Worm (Caenorhabditis elegans) whole organism, L4 larva: ENCODE measurements around the gene abf-5.

Experiments used
- D1046.2 ChIP-seq: fragments of 200-800 bp; sonication (Bioruptor generic); IDR thresholded peaks from 2 replicates; pipeline ENCODE4 v1.3.6; 2022; ENCODE audit warnings: missing genetic modification characterization, missing compliant biosample characterization
- F37D6.2 ChIP-seq: sonication (generic microtip); optimal IDR thresholded peaks from 2 replicates; lab custom pipeline; 2016; ENCODE audit warnings: mild to moderate bottlenecking, missing genetic modification characterization, missing compliant biosample characterization
- F49E8.2 ChIP-seq: sonication (generic microtip); optimal IDR thresholded peaks from 2 replicates; lab custom pipeline; 2016; ENCODE audit warnings: missing compliant biosample characterization, mild to moderate bottlenecking, missing genetic modification characterization, borderline replicate concordance
- Y105C5A.15 ChIP-seq: fragments of 200-800 bp; sonication (Bioruptor generic); IDR thresholded peaks from 2 replicates; pipeline ENCODE4 v1.3.6; 2022; ENCODE audit warnings: missing genetic modification characterization, missing compliant biosample characterization
- Y48G9A.11 ChIP-seq: fragments of 200-800 bp; sonication (Bioruptor generic); IDR thresholded peaks from 2 replicates; pipeline ENCODE4 v1.3.6; 2022; ENCODE audit warnings: missing genetic modification reagents, missing genetic modification characterization, missing compliant biosample characterization
- Y5F2A.4 ChIP-seq: fragments of 200-800 bp; sonication (Bioruptor generic); optimal IDR thresholded peaks from 2 replicates; lab custom pipeline; 2018; ENCODE audit warnings: mild to moderate bottlenecking, missing genetic modification characterization, missing compliant biosample characterization
- Y75B8A.6 ChIP-seq: fragments of 200-800 bp; sonication (Bioruptor generic); IDR thresholded peaks from 2 replicates; pipeline ENCODE4 v1.3.6; 2022; ENCODE audit warnings: missing genetic modification reagents, missing genetic modification characterization, missing compliant biosample characterization
- ZK546.5 ChIP-seq, 2 experiments: sonication (generic microtip); optimal IDR thresholded peaks; 2 replicates each; lab custom pipeline; 2017; ENCODE audit warnings: missing biosample characterization in 2 of 2, missing genetic modification characterization in 2 of 2
- aly-2 ChIP-seq: sonication (generic microtip); optimal IDR thresholded peaks from 2 replicates; lab custom pipeline; 2018; ENCODE audit warnings: missing biosample characterization, missing genetic modification characterization
- ceh-20 ChIP-seq: fragments of 200-800 bp; sonication (Bioruptor generic); IDR thresholded peaks from 2 replicates; pipeline ENCODE4 v1.3.6; 2022; ENCODE audit warnings: missing genetic modification reagents, missing genetic modification characterization, missing compliant biosample characterization
- ceh-32 ChIP-seq: sonication (generic microtip); optimal IDR thresholded peaks from 2 replicates; lab custom pipeline; 2016; ENCODE audit warnings: mild to moderate bottlenecking, missing genetic modification characterization, missing compliant biosample characterization; ENCODE audit not compliant: poor library complexity
- ceh-62 ChIP-seq: sonication (generic microtip); optimal IDR thresholded peaks from 2 replicates; lab custom pipeline; 2017; ENCODE audit warnings: missing biosample characterization, missing genetic modification characterization
- ces-1 ChIP-seq: fragments of 150-350 bp; sonication (generic microtip); optimal IDR thresholded peaks from 4 replicates; lab custom pipeline; 2014; ENCODE audit warnings: missing biosample characterization, missing genetic modification reagents, missing genetic modification characterization
- cey-2 ChIP-seq: sonication (generic microtip); optimal IDR thresholded peaks from 3 replicates; lab custom pipeline; 2017; ENCODE audit warnings: missing genetic modification characterization, mild to moderate bottlenecking, missing compliant biosample characterization, antibody characterized with exemption, borderline replicate concordance; ENCODE audit not compliant: insufficient read depth
- daf-12 ChIP-seq: fragments of 150-350 bp; optimal IDR thresholded peaks from 2 replicates; lab custom pipeline; 2014; ENCODE audit warnings: missing biosample characterization, missing genetic modification reagents, missing genetic modification characterization
- daf-16 ChIP-seq, 3 experiments: sonication (generic microtip); optimal IDR thresholded peaks; 2 replicates each; lab custom pipeline; 2016 to 2017; ENCODE audit warnings: missing genetic modification characterization in 3 of 3, missing genetic modification reagents in 3 of 3, mild to moderate bottlenecking in 2 of 3, missing compliant biosample characterization in 2 of 3, missing biosample characterization in 1 of 3, moderate library complexity in 1 of 3
- daf-19 ChIP-seq: fragments of 200-800 bp; sonication (Bioruptor generic); conservative IDR thresholded peaks from 2 replicates; pipeline ENCODE4 v1.3.6; 2022; ENCODE audit warnings: missing genetic modification characterization, missing compliant biosample characterization
- dmd-6 ChIP-seq: fragments of 200-800 bp; sonication (Bioruptor generic); IDR thresholded peaks from 2 replicates; pipeline ENCODE4 v1.3.6; 2022; ENCODE audit warnings: missing genetic modification reagents, missing genetic modification characterization, missing compliant biosample characterization
- egl-43 ChIP-seq: fragments of 200-800 bp; sonication (Bioruptor generic); IDR thresholded peaks from 2 replicates; pipeline ENCODE4 v1.3.6; 2022; ENCODE audit warnings: missing genetic modification reagents, missing genetic modification characterization, missing compliant biosample characterization
- gei-8 ChIP-seq: fragments of 200-800 bp; sonication (Bioruptor generic); optimal IDR thresholded peaks from 2 replicates; lab custom pipeline; 2018; ENCODE audit warnings: mild to moderate bottlenecking, missing genetic modification characterization, missing compliant biosample characterization
- hif-1 ChIP-seq, 2 experiments: sonication (generic microtip); optimal IDR thresholded peaks; 2 replicates each; lab custom pipeline; 2016 to 2017; ENCODE audit warnings: missing compliant biosample characterization in 2 of 2, missing genetic modification characterization in 2 of 2, missing genetic modification reagents in 2 of 2, missing genotype in 2 of 2, mild to moderate bottlenecking in 1 of 2
- hlh-30 ChIP-seq: sonication (generic microtip); optimal IDR thresholded peaks from 2 replicates; lab custom pipeline; 2017; ENCODE audit warnings: antibody characterized with exemption, mild to moderate bottlenecking, missing genetic modification characterization, missing compliant biosample characterization; ENCODE audit not compliant: insufficient read depth
- hmg-1.1 ChIP-seq: fragments of 200-800 bp; sonication (Bioruptor generic); IDR thresholded peaks from 2 replicates; pipeline ENCODE4 v1.3.6; 2022; ENCODE audit warnings: missing genetic modification reagents, missing genetic modification characterization, missing compliant biosample characterization
- jun-1 ChIP-seq: fragments of 150-350 bp; optimal IDR thresholded peaks from 2 replicates; lab custom pipeline; 2014; ENCODE audit warnings: missing biosample characterization, missing genetic modification reagents, missing genetic modification characterization
- lin-13 ChIP-seq: fragments of 150-350 bp; optimal IDR thresholded peaks from 2 replicates; lab custom pipeline; 2014; ENCODE audit warnings: missing biosample characterization, missing genetic modification reagents, missing genetic modification characterization
- lir-3 ChIP-seq: sonication (generic microtip); optimal IDR thresholded peaks from 2 replicates; lab custom pipeline; 2016; ENCODE audit warnings: mild to moderate bottlenecking, missing genetic modification characterization, missing compliant biosample characterization
- madf-5 ChIP-seq, 2 experiments: fragments of 200-800 bp; sonication (Bioruptor generic); IDR thresholded peaks; 2 replicates each; pipeline ENCODE4 v1.3.6; 2022; ENCODE audit warnings: missing compliant biosample characterization in 2 of 2, missing genetic modification characterization in 2 of 2
- madf-9 ChIP-seq: fragments of 200-800 bp; sonication (Bioruptor generic); conservative IDR thresholded peaks from 2 replicates; pipeline ENCODE4 v1.3.6; 2022; ENCODE audit warnings: missing genetic modification reagents, missing genetic modification characterization, missing compliant biosample characterization
- mep-1 ChIP-seq: fragments of 150-350 bp; sonication (generic microtip); optimal IDR thresholded peaks from 3 replicates; lab custom pipeline; 2014; ENCODE audit warnings: missing biosample characterization, missing genetic modification characterization
- mes-2 ChIP-seq: sonication (generic microtip); optimal IDR thresholded peaks from 2 replicates; lab custom pipeline; 2016; ENCODE audit warnings: missing genotype, mild to moderate bottlenecking, missing genetic modification characterization, missing compliant biosample characterization; ENCODE audit not compliant: poor library complexity, severe bottlenecking
- nhr-10 ChIP-seq: fragments of 150-350 bp; optimal IDR thresholded peaks from 2 replicates; lab custom pipeline; 2014; ENCODE audit warnings: missing biosample characterization, missing genetic modification characterization
- nhr-102 ChIP-seq: sonication (generic microtip); optimal IDR thresholded peaks from 2 replicates; lab custom pipeline; 2016; ENCODE audit warnings: mild to moderate bottlenecking, missing genetic modification characterization, moderate library complexity, missing compliant biosample characterization
- nhr-11 ChIP-seq: fragments of 150-350 bp; optimal IDR thresholded peaks from 2 replicates; lab custom pipeline; 2014; ENCODE audit warnings: missing biosample characterization, missing genetic modification characterization
- nhr-25 ChIP-seq: sonication (generic microtip); optimal IDR thresholded peaks from 2 replicates; lab custom pipeline; 2017; ENCODE audit warnings: missing genetic modification characterization, mild to moderate bottlenecking, missing compliant biosample characterization, antibody characterized with exemption, moderate library complexity, borderline replicate concordance; ENCODE audit not compliant: insufficient read depth
- nhr-28 ChIP-seq: fragments of 150-350 bp; optimal IDR thresholded peaks from 2 replicates; lab custom pipeline; 2014; ENCODE audit warnings: missing biosample characterization, missing genetic modification characterization
- nhr-6 ChIP-seq: fragments of 150-350 bp; optimal IDR thresholded peaks from 2 replicates; lab custom pipeline; 2014; ENCODE audit warnings: missing biosample characterization, missing genetic modification characterization
- nhr-76 ChIP-seq: fragments of 150-350 bp; optimal IDR thresholded peaks from 2 replicates; lab custom pipeline; 2014; ENCODE audit warnings: missing biosample characterization, missing genetic modification characterization
- nhr-77 ChIP-seq: fragments of 150-350 bp; optimal IDR thresholded peaks from 2 replicates; lab custom pipeline; 2014; ENCODE audit warnings: missing biosample characterization, missing genetic modification characterization
- pqm-1 ChIP-seq: sonication (generic microtip); optimal IDR thresholded peaks from 2 replicates; lab custom pipeline; 2017; ENCODE audit warnings: missing biosample characterization, missing genetic modification characterization
- saeg-2 ChIP-seq: fragments of 200-800 bp; sonication (Bioruptor generic); IDR thresholded peaks from 2 replicates; pipeline ENCODE4 v1.3.6; 2022; ENCODE audit warnings: missing genetic modification reagents, missing genetic modification characterization, missing compliant biosample characterization
- sdz-12 ChIP-seq: fragments of 200-800 bp; sonication (Bioruptor generic); optimal IDR thresholded peaks from 2 replicates; lab custom pipeline; 2018; ENCODE audit warnings: mild to moderate bottlenecking, missing genetic modification characterization, missing compliant biosample characterization
- snpc-4 ChIP-seq: fragments of 150-350 bp; optimal IDR thresholded peaks from 2 replicates; lab custom pipeline; 2014; ENCODE audit warnings: missing biosample characterization, missing genetic modification characterization
- tra-1 ChIP-seq: fragments of 200-800 bp; sonication (Bioruptor generic); IDR thresholded peaks from 2 replicates; pipeline ENCODE4 v1.3.6; 2022; ENCODE audit warnings: missing genetic modification reagents, missing genetic modification characterization, missing compliant biosample characterization
- vab-7 ChIP-seq: fragments of 200-800 bp; sonication (Bioruptor generic); IDR thresholded peaks from 2 replicates; pipeline ENCODE4 v1.3.6; 2022; ENCODE audit warnings: missing genetic modification reagents, missing genetic modification characterization, missing compliant biosample characterization
- zag-1 ChIP-seq: fragments of 150-350 bp; optimal IDR thresholded peaks from 2 replicates; lab custom pipeline; 2014; ENCODE audit warnings: missing biosample characterization, missing genetic modification characterization
- zfp-2 ChIP-seq: sonication (generic microtip); optimal IDR thresholded peaks from 2 replicates; lab custom pipeline; 2016; ENCODE audit warnings: mild to moderate bottlenecking, missing genetic modification characterization, missing compliant biosample characterization
- zfp-3 ChIP-seq: fragments of 200-800 bp; sonication (Bioruptor generic); conservative IDR thresholded peaks from 2 replicates; pipeline ENCODE4 v1.3.6; 2022; ENCODE audit warnings: missing genetic modification reagents, missing genetic modification characterization, missing compliant biosample characterization
- zip-11 ChIP-seq: fragments of 200-800 bp; sonication (Bioruptor generic); IDR thresholded peaks from 2 replicates; pipeline ENCODE4 v1.3.6; 2022; ENCODE audit warnings: missing genetic modification characterization, missing compliant biosample characterization

Gene abf-5

DNA sequence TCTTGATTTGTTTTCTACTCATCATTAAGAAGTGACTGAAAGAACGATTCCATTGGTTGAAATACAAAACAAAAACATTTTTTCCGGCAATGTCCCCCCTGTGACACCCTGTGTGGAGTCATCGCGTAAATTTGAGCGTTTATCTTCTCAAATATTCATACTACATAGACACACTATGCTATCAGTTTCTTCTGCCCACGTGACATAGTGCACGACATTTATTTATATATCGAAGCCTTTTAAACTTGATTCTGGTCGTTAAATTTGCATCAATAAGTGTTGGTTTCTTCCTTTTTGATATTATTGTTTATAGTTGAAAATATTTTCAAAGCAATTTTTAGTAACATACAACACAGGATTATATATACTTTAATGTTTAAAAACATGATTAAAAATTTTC lies 33.6 kb upstream of the abf-5 start (continued):
- TF ChIP-seq zip-11 (no peak), aly-2 (no peak), nhr-76 (tag; lab: Kevin White, UChicago) (no peak), hlh-30 (tag; lab: Kevin White, UChicago) (peak; percentile 62), nhr-28 (tag; lab: Kevin White, UChicago) (peak; percentile 28), D1046.2 (GFP tag; lab: Robert Waterston, UW) (no peak), dmd-6 (GFP tag; lab: Robert Waterston, UW) (peak; percentile 32), saeg-2 (no peak)

DNA sequence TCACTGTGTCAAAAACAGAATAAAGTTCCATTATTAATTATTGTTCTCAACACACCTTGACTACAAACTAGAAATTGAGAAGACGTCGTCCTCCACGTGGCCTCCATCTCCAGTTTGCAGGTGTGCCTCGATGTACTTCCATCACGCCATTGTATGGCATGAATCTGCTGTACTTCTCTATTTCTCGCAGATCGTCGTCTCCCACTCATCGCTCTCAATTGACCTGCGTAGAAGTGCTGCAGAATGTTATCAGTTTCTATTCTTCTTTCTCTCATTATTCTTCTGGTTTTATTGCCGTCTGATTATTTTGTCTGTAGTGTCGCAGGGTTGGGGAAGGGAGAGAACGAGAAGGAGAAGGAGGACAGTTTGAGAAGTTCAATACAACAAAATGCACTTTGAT lies 33.0 kb upstream of the abf-5 start:
- TF ChIP-seq gei-8 (peak; percentile 53), nhr-25 (tag; lab: Kevin White, UChicago) (peak; percentile 65), Y75B8A.6 (GFP tag; lab: Robert Waterston, UW) (no peak), zfp-2 (tag; lab: Kevin White, UChicago) (no peak), D1046.2 (GFP tag; lab: Robert Waterston, UW) (no peak), daf-16 (GFP tag; optimal IDR thresholded peaks at IDR 0.05; lab: Kevin White, UChicago) (no peak), daf-16 (tag; optimal IDR thresholded peaks at IDR 0.05; lab: Kevin White, UChicago) (peak; percentile 49), nhr-6 (tag; lab: Kevin White, UChicago) (peak; percentile 31), dmd-6 (GFP tag; lab: Robert Waterston, UW) (peak; percentile 95), pqm-1 (tag; lab: Kevin White, UChicago) (peak; percentile 74), vab-7 (GFP tag; lab: Robert Waterston, UW) (no peak), mes-2 (tag; lab: Kevin White, UChicago) (peak; percentile 27), ceh-32 (tag; lab: Kevin White, UChicago) (no peak), Y105C5A.15 (GFP tag; lab: Robert Waterston, UW) (no peak), zag-1 (tag; lab: Kevin White, UChicago) (no peak), ces-1 (GFP tag; lab: Kevin White, UChicago) (no peak), madf-9 (no peak), sdz-12 (no peak), madf-5 (GFP tag; IDR thresholded peaks at IDR 0.05; lab: Robert Waterston, UW) (0 out of 4 replicates have a peak, but pooled peaks of 1 of the 2 experiments have one; percentile 21), lir-3 (tag; lab: Kevin White, UChicago) (no peak), F37D6.2 (tag; lab: Kevin White, UChicago) (no peak), zfp-3 (GFP tag; lab: Robert Waterston, UW) (no peak), lin-13 (GFP tag; lab: Kevin White, UChicago) (no peak), F49E8.2 (tag; lab: Kevin White, UChicago) (no peak), ceh-20 (GFP tag; lab: Robert Waterston, UW) (0 out of 2 replicates have a peak, but pooled peaks have one; percentile 30), nhr-77 (tag; lab: Kevin White, UChicago) (peak; percentile 88), cey-2 (tag; lab: Kevin White, UChicago) (peak; percentile 68), daf-19 (no peak), nhr-102 (tag; lab: Kevin White, UChicago) (no peak), nhr-11 (tag; lab: Kevin White, UChicago) (no peak), nhr-10 (tag; lab: Kevin White, UChicago) (peak; percentile 1), hmg-1.1 (GFP tag; lab: Robert Waterston, UW) (no peak), Y5F2A.4 (GFP tag; lab: Kevin White, UChicago) (no peak), jun-1 (tag; lab: Kevin White, UChicago) (no peak), snpc-4 (no peak), ceh-62 (tag; lab: Kevin White, UChicago) (no peak), egl-43 (GFP tag; lab: Robert Waterston, UW) (no peak), nhr-28 (tag; lab: Kevin White, UChicago) (peak; percentile 99), daf-12 (tag; lab: Kevin White, UChicago) (no peak), tra-1 (GFP tag; lab: Robert Waterston, UW) (peak; percentile 71; the same call in 1 of the 2 replicates), ZK546.5 (tag; optimal IDR thresholded peaks at IDR 0.05; lab: Kevin White, UChicago) (no peak), hlh-30 (tag; lab: Kevin White, UChicago) (peak; percentile 72), Y48G9A.11 (no peak), mep-1 (tag; lab: Kevin White, UChicago) (peak; percentile 64), hif-1 (tag; optimal IDR thresholded peaks at IDR 0.05; lab: Kevin White, UChicago) (no peak)
